Worm (Caenorhabditis elegans): ENCODE data around the gene Y57G11C.33.

Gene Y57G11C.33

ce11 chrIV:14612547-14613329 lies 44.1 kb upstream of the Y57G11C.33 start (continued):
- TF ChIP-seq jun-1 (tag; optimal IDR thresholded peaks at IDR 0.05) (peak; percentile 40), aly-2 (tag; optimal IDR thresholded peaks at IDR 0.05) (no peak), ama-1 (optimal IDR thresholded peaks at IDR 0.05) (peak; percentile 60), egl-27 (tag; optimal IDR thresholded peaks at IDR 0.05) (no peak), egl-5 (tag; optimal IDR thresholded peaks at IDR 0.05) (no peak), fkh-2 (tag; optimal IDR thresholded peaks at IDR 0.05) (no peak), snpc-4 (tag; optimal IDR thresholded peaks at IDR 0.05) (no peak), nhr-23 (tag; optimal IDR thresholded peaks at IDR 0.05) (no peak)

ce11 chrIV:14613375-14613774 lies 43.5 kb upstream of the Y57G11C.33 start:
- TF ChIP-seq nhr-237 (tag; optimal IDR thresholded peaks at IDR 0.05) = no peak
- peak; percentile 6 for TF ChIP-seq nhr-23 (tag; optimal IDR thresholded peaks at IDR 0.05)
- peak; percentile 72 for TF ChIP-seq nhr-43 (tag; optimal IDR thresholded peaks at IDR 0.05; ENCODE audit: poor library complexity, severe bottlenecking)
- no peak for TF ChIP-seq egl-5 (tag; optimal IDR thresholded peaks at IDR 0.05)

- TF ChIP-seq ztf-4 (tag; optimal IDR thresholded peaks at IDR 0.05) = peak; percentile 44
- peak; percentile 65 for TF ChIP-seq nhr-11 (tag; optimal IDR thresholded peaks at IDR 0.05)
- TF ChIP-seq nhr-23 (tag; optimal IDR thresholded peaks at IDR 0.05) = peak; percentile 83
- TF ChIP-seq unc-62 (GFP tag; optimal IDR thresholded peaks at IDR 0.05) = peak; percentile 0
- peak; percentile 84 for TF ChIP-seq ama-1 (optimal IDR thresholded peaks at IDR 0.05)
- TF ChIP-seq nhr-12 (tag; optimal IDR thresholded peaks at IDR 0.05) = no peak
- no peak for TF ChIP-seq egl-27 (tag; optimal IDR thresholded peaks at IDR 0.05)
- TF ChIP-seq mml-1 (tag; optimal IDR thresholded peaks at IDR 0.05) = no peak
- TF ChIP-seq elt-3 (tag; optimal IDR thresholded peaks at IDR 0.05) = peak; percentile 55 to 82 (median 69)
- no peak for TF ChIP-seq aly-2 (tag; optimal IDR thresholded peaks at IDR 0.05)
- TF ChIP-seq lin-39 (tag; optimal IDR thresholded peaks at IDR 0.05) = no peak
- peak; percentile 23 for TF ChIP-seq tbx-2 (tag; optimal IDR thresholded peaks at IDR 0.05)
- TF ChIP-seq elt-2 (tag; optimal IDR thresholded peaks at IDR 0.05) = peak; percentile 11
- peak; percentile 1 for TF ChIP-seq pha-4 (tag; optimal IDR thresholded peaks at IDR 0.05)
- TF ChIP-seq R02D3.7 (tag; optimal IDR thresholded peaks at IDR 0.05) = peak; percentile 8
- TF ChIP-seq lsy-12 (tag; optimal IDR thresholded peaks at IDR 0.05) = no peak
- TF ChIP-seq nhr-25 (tag; optimal IDR thresholded peaks at IDR 0.05) = peak; percentile 65
- peak; percentile 91 for TF ChIP-seq nhr-43 (tag; optimal IDR thresholded peaks at IDR 0.05; ENCODE audit: poor library complexity, severe bottlenecking)
- TF ChIP-seq nhr-67 (tag; optimal IDR thresholded peaks at IDR 0.05) = no peak
- TF ChIP-seq nfya-1 (tag; optimal IDR thresholded peaks at IDR 0.05; ENCODE audit: insufficient read depth) = peak; percentile 42
- no peak for TF ChIP-seq lin-15B (tag; optimal IDR thresholded peaks at IDR 0.05)
These were observed 42.6 kb upstream of the Y57G11C.33 start for ce11 chrIV:14614176-14614740.

- no peak for TF ChIP-seq jun-1 (tag; optimal IDR thresholded peaks at IDR 0.05)
- TF ChIP-seq nhr-28 (tag; optimal IDR thresholded peaks at IDR 0.05) = no peak
- no peak for TF ChIP-seq ceh-9 (tag; optimal IDR thresholded peaks at IDR 0.05)
- no peak for TF ChIP-seq unc-62 (GFP tag; optimal IDR thresholded peaks at IDR 0.05)
- TF ChIP-seq lin-39 (tag; optimal IDR thresholded peaks at IDR 0.05) = no peak
- TF ChIP-seq nhr-77 (tag; optimal IDR thresholded peaks at IDR 0.05) = no peak
- no peak for TF ChIP-seq snpc-4 (tag; optimal IDR thresholded peaks at IDR 0.05)
- no peak for TF ChIP-seq nhr-237 (tag; optimal IDR thresholded peaks at IDR 0.05)
- TF ChIP-seq pqm-1 (tag; optimal IDR thresholded peaks at IDR 0.05) = no peak
- no peak for TF ChIP-seq nhr-25 (tag; optimal IDR thresholded peaks at IDR 0.05)
- no peak for TF ChIP-seq ceh-16 (tag; optimal IDR thresholded peaks at IDR 0.05)
- no peak for TF ChIP-seq mml-1 (tag; optimal IDR thresholded peaks at IDR 0.05)
- no peak for TF ChIP-seq egl-5 (tag; optimal IDR thresholded peaks at IDR 0.05)
- TF ChIP-seq R02D3.7 (tag; optimal IDR thresholded peaks at IDR 0.05) = no peak
- no peak for TF ChIP-seq nhr-23 (tag; optimal IDR thresholded peaks at IDR 0.05)
- no peak for TF ChIP-seq nfya-1 (tag; optimal IDR thresholded peaks at IDR 0.05; ENCODE audit: insufficient read depth)
- no peak for TF ChIP-seq fkh-2 (tag; optimal IDR thresholded peaks at IDR 0.05)
- TF ChIP-seq skn-1 (tag; optimal IDR thresholded peaks at IDR 0.05) = no peak
- TF ChIP-seq elt-1 (tag; optimal IDR thresholded peaks at IDR 0.05) = no peak
- no peak for TF ChIP-seq pha-4 (tag; optimal IDR thresholded peaks at IDR 0.05)
These were observed 40.6 kb upstream of the Y57G11C.33 start, which contains the start of gene dmd-6 for ce11 chrIV:14616303-14616702. dmd-6 (plus strand) TSS chrIV:14616603.

All from whole organism, L3 larva.